Fruit fly (Drosophila melanogaster) whole organism, embryonic: ENCODE data around the gene Cyp310a1.
A peak's percentile ranks its signal among the peaks of the same experiment; 100 is the strongest.

Experiments
- Aef1 ChIP-seq: fragments of 200-800 bp; sonication (Bioruptor generic); IDR thresholded peaks from 3 replicates; pipeline ENCODE4 v1.3.6; 2022; ENCODE audit warnings: missing biosample characterization, missing genetic modification characterization
- B-H1 ChIP-seq: fragments of 200-800 bp; sonication (Bioruptor generic); IDR thresholded peaks from 3 replicates; pipeline ENCODE4 v1.3.6; 2022; ENCODE audit warnings: missing biosample characterization, missing genetic modification characterization
- CG10431 ChIP-seq: fragments of 200-800 bp; sonication (Bioruptor generic); optimal IDR thresholded peaks from 3 replicates; lab custom pipeline; 2018; ENCODE audit warnings: missing biosample characterization, mild to moderate bottlenecking, missing genetic modification characterization
- CG12219 ChIP-seq: fragments of 200-800 bp; sonication (Bioruptor generic); optimal IDR thresholded peaks from 3 replicates; lab custom pipeline; 2018; ENCODE audit warnings: missing biosample characterization, mild to moderate bottlenecking, missing genetic modification characterization
- CG1233 ChIP-seq: fragments of 200-800 bp; sonication (Bioruptor generic); optimal IDR thresholded peaks from 4 replicates; lab custom pipeline; 2018; ENCODE audit warnings: missing biosample characterization, mild to moderate bottlenecking, missing genetic modification characterization
- CG13775 ChIP-seq: fragments of 200-800 bp; sonication (Bioruptor generic); optimal IDR thresholded peaks from 3 replicates; lab custom pipeline; 2017; ENCODE audit warnings: missing biosample characterization, mild to moderate bottlenecking, missing genetic modification characterization
- CG14441 ChIP-seq: fragments of 200-800 bp; sonication (Bioruptor generic); IDR thresholded peaks from 2 replicates; pipeline ENCODE4 v1.3.6; 2022; ENCODE audit warnings: missing biosample characterization, missing genetic modification characterization
- CG14710 ChIP-seq: fragments of 200-800 bp; sonication (Bioruptor generic); optimal IDR thresholded peaks from 3 replicates; lab custom pipeline; 2019; ENCODE audit warnings: missing biosample characterization, mild to moderate bottlenecking, missing genetic modification characterization, moderate library complexity
- CG4360 ChIP-seq: fragments of 200-800 bp; sonication (Bioruptor generic); IDR thresholded peaks from 2 replicates; pipeline ENCODE4 v1.3.6; 2022; ENCODE audit warnings: missing biosample characterization, missing genetic modification characterization
- CG6654 ChIP-seq: fragments of 200-800 bp; sonication (Bioruptor generic); optimal IDR thresholded peaks from 2 replicates; lab custom pipeline; 2017; ENCODE audit warnings: missing biosample characterization, mild to moderate bottlenecking, missing genetic modification characterization
- CG7963 ChIP-seq: fragments of 200-800 bp; sonication (Bioruptor generic); IDR thresholded peaks from 3 replicates; pipeline ENCODE4 v1.3.6; 2022; ENCODE audit warnings: missing biosample characterization, missing genetic modification characterization; ENCODE audit not compliant: partially characterized antibody
- CG9215 ChIP-seq: fragments of 200-800 bp; sonication (Bioruptor generic); IDR thresholded peaks from 2 replicates; pipeline ENCODE4 v1.3.6; 2022; ENCODE audit warnings: missing biosample characterization, missing genetic modification characterization
- CTCF ChIP-seq: fragments of 200-800 bp; sonication (Bioruptor generic); optimal IDR thresholded peaks from 2 replicates; lab custom pipeline; 2017; ENCODE audit warnings: missing biosample characterization, mild to moderate bottlenecking, missing genetic modification characterization, moderate library complexity
- Deaf1 ChIP-seq: fragments of 200-800 bp; optimal IDR thresholded peaks from 3 replicates; lab custom pipeline; 2019; ENCODE audit warnings: missing biosample characterization, mild to moderate bottlenecking, missing genetic modification characterization, moderate library complexity
- Dref ChIP-seq: fragments of 200-800 bp; sonication (Bioruptor generic); IDR thresholded peaks from 2 replicates; pipeline ENCODE4 v1.3.6; 2022; ENCODE audit warnings: missing biosample characterization, missing genetic modification characterization
- ERR ChIP-seq: fragments of 200-800 bp; sonication (Bioruptor generic); optimal IDR thresholded peaks from 2 replicates; lab custom pipeline; 2016; ENCODE audit warnings: missing biosample characterization, missing genetic modification characterization
- H2.0 ChIP-seq: fragments of 200-800 bp; sonication (Bioruptor generic); IDR thresholded peaks from 2 replicates; pipeline ENCODE4 v1.3.6; 2022; ENCODE audit warnings: missing biosample characterization, missing genetic modification characterization
- HLH3B ChIP-seq: fragments of 200-800 bp; sonication (Bioruptor generic); IDR thresholded peaks from 2 replicates; pipeline ENCODE4 v1.3.6; 2022; ENCODE audit warnings: missing biosample characterization, missing genetic modification characterization
- Hand ChIP-seq: fragments of 200-800 bp; sonication (Bioruptor generic); optimal IDR thresholded peaks from 2 replicates; lab custom pipeline; 2017; ENCODE audit warnings: mild to moderate bottlenecking, missing biosample characterization, missing genetic modification reagents, missing genetic modification characterization
- Hey ChIP-seq: fragments of 200-800 bp; sonication (Bioruptor generic); optimal IDR thresholded peaks from 3 replicates; lab custom pipeline; 2018; ENCODE audit warnings: missing biosample characterization, mild to moderate bottlenecking, missing genetic modification characterization
- HmgD ChIP-seq: fragments of 200-800 bp; sonication (Bioruptor generic); optimal IDR thresholded peaks from 3 replicates; lab custom pipeline; 2016; ENCODE audit warnings: missing biosample characterization, missing genetic modification characterization
- Hmr ChIP-seq: fragments of 200-800 bp; sonication (Bioruptor generic); optimal IDR thresholded peaks from 3 replicates; lab custom pipeline; 2017; ENCODE audit warnings: mild to moderate bottlenecking, missing biosample characterization, missing genetic modification reagents, missing genetic modification characterization
- Hr78 ChIP-seq, 2 experiments: fragments of 200-800 bp in 1 of 2; fragments of >200 bp in 1 of 2; sonication (Bioruptor generic) in 1 of 2; optimal IDR thresholded peaks; 2 replicates each; lab custom pipeline; 2017 to 2019; ENCODE audit warnings: missing biosample characterization in 2 of 2, missing genetic modification characterization in 2 of 2, mild to moderate bottlenecking in 1 of 2, moderate library complexity in 1 of 2
- Hsf ChIP-seq: fragments of 200-800 bp; sonication (Bioruptor generic); optimal IDR thresholded peaks from 3 replicates; lab custom pipeline; 2016; ENCODE audit warnings: missing biosample characterization, missing genetic modification characterization
- MBD-R2 ChIP-seq: fragments of 200-800 bp; sonication (Bioruptor generic); IDR thresholded peaks from 2 replicates; pipeline ENCODE4 v1.3.6; 2022; ENCODE audit warnings: missing biosample characterization, missing genetic modification characterization
- Max ChIP-seq: fragments of 200-800 bp; sonication (Bioruptor generic); optimal IDR thresholded peaks from 2 replicates; lab custom pipeline; 2016; ENCODE audit warnings: missing biosample characterization, mild to moderate bottlenecking, missing genetic modification characterization
- NC2α ChIP-seq: fragments of 200-800 bp; sonication (Bioruptor generic); optimal IDR thresholded peaks from 2 replicates; lab custom pipeline; 2016; ENCODE audit warnings: missing biosample characterization, missing genetic modification characterization
- Neu2 ChIP-seq: fragments of 200-800 bp; sonication (Bioruptor generic); optimal IDR thresholded peaks from 3 replicates; lab custom pipeline; 2016; ENCODE audit warnings: missing biosample characterization, missing genetic modification characterization, borderline replicate concordance
- Oaz ChIP-seq: fragments of 200-800 bp; sonication (Bioruptor generic); IDR thresholded peaks from 2 replicates; pipeline ENCODE4 v1.3.6; 2022; ENCODE audit warnings: missing biosample characterization, missing genetic modification characterization
- Sry-β ChIP-seq: fragments of 200-800 bp; sonication (Bioruptor generic); optimal IDR thresholded peaks from 2 replicates; lab custom pipeline; 2018; ENCODE audit warnings: missing biosample characterization, mild to moderate bottlenecking, missing genetic modification characterization, moderate library complexity
- Taf1 ChIP-seq: fragments of 200-800 bp; sonication (Bioruptor generic); IDR thresholded peaks from 2 replicates; pipeline ENCODE4 v1.3.6; 2022; ENCODE audit warnings: missing biosample characterization, missing genetic modification characterization
- Tbp ChIP-seq: fragments of >200 bp; optimal IDR thresholded peaks from 2 replicates; lab custom pipeline; 2018; ENCODE audit warnings: missing biosample characterization, missing genetic modification characterization
- YL-1 ChIP-seq: fragments of 200-800 bp; sonication (Bioruptor generic); optimal IDR thresholded peaks from 3 replicates; lab custom pipeline; 2017; ENCODE audit warnings: missing biosample characterization, mild to moderate bottlenecking, missing genetic modification characterization
- ac ChIP-seq: fragments of 200-800 bp; sonication (Bioruptor generic); optimal IDR thresholded peaks from 3 replicates; lab custom pipeline; 2017; ENCODE audit warnings: missing biosample characterization, mild to moderate bottlenecking, missing genetic modification characterization
- ase ChIP-seq: fragments of 200-800 bp; sonication (Bioruptor generic); IDR thresholded peaks from 3 replicates; pipeline ENCODE4 v1.3.6; 2022; ENCODE audit warnings: missing biosample characterization, missing genetic modification characterization
- bcd ChIP-seq: fragments of 200-800 bp; sonication (Bioruptor generic); optimal IDR thresholded peaks from 2 replicates; lab custom pipeline; 2017; ENCODE audit warnings: missing biosample characterization, mild to moderate bottlenecking, missing genetic modification characterization
- caup ChIP-seq: fragments of 200-800 bp; sonication (Bioruptor generic); optimal IDR thresholded peaks from 3 replicates; lab custom pipeline; 2017; ENCODE audit warnings: missing biosample characterization, mild to moderate bottlenecking, missing genetic modification characterization, moderate library complexity; ENCODE audit not compliant: severe bottlenecking
- cg ChIP-seq: fragments of 200-800 bp; sonication (Bioruptor generic); optimal IDR thresholded peaks from 3 replicates; lab custom pipeline; 2019; ENCODE audit warnings: missing biosample characterization, mild to moderate bottlenecking, missing genetic modification characterization, moderate library complexity
- dm ChIP-seq: fragments of 200-800 bp; sonication (Bioruptor generic); optimal IDR thresholded peaks from 3 replicates; lab custom pipeline; 2016; ENCODE audit warnings: missing biosample characterization, missing genetic modification characterization
- dysf ChIP-seq: fragments of 200-800 bp; sonication (Bioruptor generic); IDR thresholded peaks from 3 replicates; pipeline ENCODE4 v1.3.6; 2022; ENCODE audit warnings: missing biosample characterization, missing genetic modification characterization
- hb ChIP-seq: fragments of 200-800 bp; sonication (Bioruptor generic); IDR thresholded peaks from 3 replicates; pipeline ENCODE4 v1.3.6; 2022; ENCODE audit warnings: missing biosample characterization, missing genetic modification characterization; ENCODE audit not compliant: partially characterized antibody
- lilli ChIP-seq: fragments of 200-800 bp; sonication (Bioruptor generic); optimal IDR thresholded peaks from 3 replicates; lab custom pipeline; 2016; ENCODE audit warnings: missing biosample characterization, missing genetic modification characterization
- sim ChIP-seq: fragments of 200-800 bp; sonication (Bioruptor generic); IDR thresholded peaks from 2 replicates; pipeline ENCODE4 v1.3.6; 2022; ENCODE audit warnings: missing biosample characterization, missing genetic modification characterization
- sob ChIP-seq: fragments of 200-800 bp; sonication (Bioruptor generic); IDR thresholded peaks from 2 replicates; pipeline ENCODE4 v1.3.6; 2022; ENCODE audit warnings: missing biosample characterization, missing genetic modification characterization
- sr ChIP-seq: fragments of 200-800 bp; sonication (Bioruptor generic); IDR thresholded peaks from 3 replicates; pipeline ENCODE4 v1.3.6; 2022; ENCODE audit warnings: missing biosample characterization, missing genetic modification characterization
- tap ChIP-seq: fragments of 200-800 bp; optimal IDR thresholded peaks from 3 replicates; lab custom pipeline; 2019; ENCODE audit warnings: missing biosample characterization, mild to moderate bottlenecking, missing genetic modification characterization, moderate library complexity
- trem ChIP-seq: fragments of 200-800 bp; optimal IDR thresholded peaks from 3 replicates; lab custom pipeline; 2019; ENCODE audit warnings: missing biosample characterization, mild to moderate bottlenecking, missing genetic modification characterization, moderate library complexity
- usp ChIP-seq: fragments of >200 bp; optimal IDR thresholded peaks from 2 replicates; lab custom pipeline; 2017; ENCODE audit warnings: missing biosample characterization, missing genetic modification characterization
- wor ChIP-seq: fragments of 200-800 bp; sonication (Bioruptor generic); IDR thresholded peaks from 2 replicates; pipeline ENCODE4 v1.3.6; 2022; ENCODE audit warnings: missing biosample characterization, missing genetic modification characterization
- zen2 ChIP-seq: fragments of 200-800 bp; sonication (Bioruptor generic); IDR thresholded peaks from 3 replicates; pipeline ENCODE4 v1.3.6; 2022; ENCODE audit warnings: missing biosample characterization, missing genetic modification characterization; ENCODE audit not compliant: partially characterized antibody
- zfh1 ChIP-seq: fragments of 200-800 bp; sonication (Bioruptor generic); IDR thresholded peaks from 3 replicates; pipeline ENCODE4 v1.3.6; 2022; ENCODE audit warnings: missing biosample characterization, missing genetic modification characterization
- zfh2 ChIP-seq: fragments of 200-800 bp; sonication (Bioruptor generic); optimal IDR thresholded peaks from 2 replicates; lab custom pipeline; 2016; ENCODE audit warnings: missing biosample characterization, missing genetic modification characterization

The Cyp310a1 gene

DNA sequence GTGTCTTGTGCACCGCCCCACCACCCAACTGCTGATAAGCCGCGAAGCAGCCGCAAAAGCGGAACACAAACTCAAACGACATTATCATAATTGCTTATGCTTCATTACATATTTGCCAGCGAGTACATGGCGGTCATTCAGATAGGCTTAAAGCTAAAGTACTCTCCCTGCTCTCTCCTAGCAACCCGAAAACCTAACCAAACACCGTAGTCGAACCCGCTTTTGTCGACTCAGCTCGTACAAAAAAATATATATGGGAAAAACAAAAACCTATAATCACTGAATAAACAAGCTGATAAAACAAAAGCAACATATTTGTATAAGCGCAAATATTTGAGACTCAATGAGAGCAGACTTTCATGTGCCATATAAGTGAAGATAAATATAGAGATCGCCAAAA, 25.8 kb downstream of the Cyp310a1 start (continued):
- TF ChIP-seq bcd (GFP tag; lab: Kevin White, UChicago): peak; percentile 81
- no peak for TF ChIP-seq Dref (GFP tag; lab: Robert Waterston, UW)
- peak; percentile 10; the same call in 1 of the 2 replicates for TF ChIP-seq MBD-R2 (GFP tag; lab: Robert Waterston, UW)
- TF ChIP-seq CG6654 (GFP tag; lab: Kevin White, UChicago): peak; percentile 22
- TF ChIP-seq Sry-β (GFP tag; lab: Kevin White, UChicago): peak; percentile 53
- peak in 1 of 2 experiments; percentile 69 for TF ChIP-seq Hr78 (GFP tag; optimal IDR thresholded peaks at IDR 0.05; lab: Kevin White, UChicago)
- peak; percentile 57 for TF ChIP-seq H2.0 (GFP tag; lab: Robert Waterston, UW)
- TF ChIP-seq ase (GFP tag; lab: Robert Waterston, UW): no peak
- peak; percentile 49 for TF ChIP-seq CG13775 (GFP tag; lab: Kevin White, UChicago)
- TF ChIP-seq CG14710 (tag; lab: Kevin White, UChicago): peak; percentile 56
- no peak for TF ChIP-seq CG7963 (GFP tag; lab: Robert Waterston, UW)
- TF ChIP-seq ac: peak; percentile 69
- TF ChIP-seq caup: peak; percentile 92
- TF ChIP-seq Neu2 (GFP tag; lab: Kevin White, UChicago): no peak
- peak; percentile 79 for TF ChIP-seq Max (GFP tag; lab: Kevin White, UChicago)
- peak; percentile 87 for TF ChIP-seq sob (GFP tag; lab: Robert Waterston, UW)
- TF ChIP-seq sim (GFP tag; lab: Robert Waterston, UW): peak; percentile 56
- no peak for TF ChIP-seq usp
- peak; percentile 66 for TF ChIP-seq CG10431 (GFP tag; lab: Kevin White, UChicago)
- TF ChIP-seq Oaz (GFP tag; lab: Robert Waterston, UW): no peak
- TF ChIP-seq CG1233 (GFP tag; lab: Kevin White, UChicago): peak; percentile 76
- TF ChIP-seq Tbp (GFP tag; lab: Kevin White, UChicago): no peak
- TF ChIP-seq ERR (GFP tag; lab: Kevin White, UChicago): peak; percentile 77
- peak; percentile 85 for TF ChIP-seq Hand
- peak; percentile 38 for TF ChIP-seq Deaf1 (tag; lab: Kevin White, UChicago)
- no peak for TF ChIP-seq cg
- peak; percentile 91 for TF ChIP-seq NC2α (GFP tag; lab: Kevin White, UChicago)
- peak; percentile 67 for TF ChIP-seq Hsf (GFP tag; lab: Kevin White, UChicago)
- TF ChIP-seq dysf (GFP tag; lab: Robert Waterston, UW): peak; percentile 34; the same call in 2 of the 3 replicates
- TF ChIP-seq zfh1: peak; percentile 67; the same call in 2 of the 3 replicates
- TF ChIP-seq Hmr (GFP tag; lab: Kevin White, UChicago): peak; percentile 96
- TF ChIP-seq B-H1 (GFP tag; lab: Robert Waterston, UW): peak; percentile 32; the same call in 1 of the 3 replicates
- peak; percentile 75 for TF ChIP-seq YL-1 (GFP tag; lab: Kevin White, UChicago)
- TF ChIP-seq trem (tag; lab: Kevin White, UChicago): peak; percentile 15
- peak; percentile 68 for TF ChIP-seq CG12219
- TF ChIP-seq dm (GFP tag; lab: Kevin White, UChicago): peak; percentile 57
- TF ChIP-seq Hey (tag; lab: Kevin White, UChicago): peak; percentile 79
- TF ChIP-seq zen2: no peak
- TF ChIP-seq lilli (GFP tag; lab: Kevin White, UChicago): peak; percentile 69
- peak; percentile 75; the same call in 1 of the 2 replicates for TF ChIP-seq HLH3B (GFP tag; lab: Robert Waterston, UW)
- peak; percentile 52 for TF ChIP-seq CG4360 (GFP tag; lab: Robert Waterston, UW)
- peak; percentile 50 for TF ChIP-seq HmgD (GFP tag; lab: Kevin White, UChicago)
- TF ChIP-seq CG14441: 0 out of 2 replicates have a peak, but pooled peaks have one; percentile 24
- peak; percentile 53 for TF ChIP-seq CTCF (GFP tag; lab: Kevin White, UChicago)
- TF ChIP-seq Aef1 (GFP tag; lab: Robert Waterston, UW): no peak
- TF ChIP-seq tap (tag; lab: Kevin White, UChicago): peak; percentile 36
- no peak for TF ChIP-seq hb (GFP tag; lab: Robert Waterston, UW)
- TF ChIP-seq Taf1 (GFP tag; lab: Robert Waterston, UW): 0 out of 2 replicates have a peak, but pooled peaks have one; percentile 9
- no peak for TF ChIP-seq zfh2
- no peak for TF ChIP-seq CG9215 (GFP tag; lab: Robert Waterston, UW)
- TF ChIP-seq sr (GFP tag; lab: Robert Waterston, UW): 0 out of 3 replicates have a peak, but pooled peaks have one; percentile 44
- TF ChIP-seq wor (GFP tag; lab: Robert Waterston, UW): no peak
